Fruit fly (Drosophila melanogaster) whole organism, embryonic: ENCODE data around the gene PH4alphaNE3.

Experiments
- BtbVII ChIP-seq: fragments of 200-800 bp; sonication (Bioruptor generic); optimal IDR thresholded peaks from 3 replicates; lab custom pipeline; 2017; ENCODE audit warnings: missing biosample characterization, mild to moderate bottlenecking, missing genetic modification characterization
- CG10147 ChIP-seq: fragments of 200-800 bp; sonication (Bioruptor generic); optimal IDR thresholded peaks from 2 replicates; lab custom pipeline; 2019; ENCODE audit warnings: missing biosample characterization, mild to moderate bottlenecking, missing genetic modification characterization, moderate library complexity
- CG10267 ChIP-seq: fragments of 200-800 bp; sonication (Bioruptor generic); optimal IDR thresholded peaks from 2 replicates; lab custom pipeline; 2018; ENCODE audit warnings: missing biosample characterization, mild to moderate bottlenecking, missing genetic modification characterization, moderate library complexity
- CG11093 ChIP-seq: fragments of 200-800 bp; sonication (Bioruptor generic); IDR thresholded peaks from 3 replicates; pipeline ENCODE4 v1.3.6; 2022; ENCODE audit warnings: missing biosample characterization, missing genetic modification characterization
- CG12104 ChIP-seq: fragments of 200-800 bp; sonication (Bioruptor generic); optimal IDR thresholded peaks from 3 replicates; lab custom pipeline; 2016; ENCODE audit warnings: missing biosample characterization, missing genetic modification characterization
- CG12659 ChIP-seq: fragments of 200-800 bp; sonication (Bioruptor generic); optimal IDR thresholded peaks from 3 replicates; lab custom pipeline; 2017; ENCODE audit warnings: mild to moderate bottlenecking, missing biosample characterization, missing genetic modification reagents, missing genetic modification characterization
- CG12744 ChIP-seq: fragments of 200-800 bp; sonication (Bioruptor generic); optimal IDR thresholded peaks from 2 replicates; lab custom pipeline; 2016; ENCODE audit warnings: missing biosample characterization, missing genetic modification characterization
- CG14441 ChIP-seq: fragments of 200-800 bp; sonication (Bioruptor generic); IDR thresholded peaks from 2 replicates; pipeline ENCODE4 v1.3.6; 2022; ENCODE audit warnings: missing biosample characterization, missing genetic modification characterization
- CG15514 ChIP-seq: fragments of 200-800 bp; sonication (Bioruptor generic); optimal IDR thresholded peaks from 3 replicates; lab custom pipeline; 2017; ENCODE audit warnings: missing biosample characterization, missing genetic modification characterization, mild to moderate bottlenecking, moderate library complexity, missing genetic modification reagents
- CG1602 ChIP-seq: fragments of 200-800 bp; sonication (Bioruptor generic); optimal IDR thresholded peaks from 3 replicates; lab custom pipeline; 2016; ENCODE audit warnings: missing biosample characterization, missing genetic modification characterization
- CG1647 ChIP-seq: fragments of 200-800 bp; sonication (Bioruptor generic); optimal IDR thresholded peaks from 3 replicates; lab custom pipeline; 2016; ENCODE audit warnings: missing biosample characterization, missing genetic modification characterization
- CG2202 ChIP-seq: fragments of 200-800 bp; sonication (Bioruptor generic); optimal IDR thresholded peaks from 2 replicates; lab custom pipeline; 2018; ENCODE audit warnings: missing biosample characterization, mild to moderate bottlenecking, missing genetic modification characterization
- CG30431 ChIP-seq: fragments of 200-800 bp; sonication (Bioruptor generic); optimal IDR thresholded peaks from 2 replicates; lab custom pipeline; 2017; ENCODE audit warnings: missing biosample characterization, missing genetic modification characterization
- CG3065 ChIP-seq: fragments of 200-800 bp; sonication (Bioruptor generic); optimal IDR thresholded peaks from 2 replicates; lab custom pipeline; 2016; ENCODE audit warnings: missing biosample characterization, missing genetic modification characterization
- CG31365 ChIP-seq: fragments of 200-800 bp; sonication (Bioruptor generic); optimal IDR thresholded peaks from 2 replicates; lab custom pipeline; 2018; ENCODE audit warnings: missing biosample characterization, mild to moderate bottlenecking, missing genetic modification characterization
- CG7786 ChIP-seq: fragments of 200-800 bp; sonication (Bioruptor generic); optimal IDR thresholded peaks from 2 replicates; lab custom pipeline; 2016; ENCODE audit warnings: missing biosample characterization, missing genetic modification characterization
- CG8478 ChIP-seq: fragments of >200 bp; optimal IDR thresholded peaks from 2 replicates; lab custom pipeline; 2018
- CG8924 ChIP-seq: fragments of 200-800 bp; optimal IDR thresholded peaks from 3 replicates; lab custom pipeline; 2019; ENCODE audit warnings: missing biosample characterization, mild to moderate bottlenecking, missing genetic modification characterization, moderate library complexity
- CkIIα-i1 ChIP-seq: fragments of 200-800 bp; sonication (Bioruptor generic); IDR thresholded peaks from 2 replicates; pipeline ENCODE4 v1.3.6; 2022; ENCODE audit warnings: missing biosample characterization, missing genetic modification characterization
- H15 ChIP-seq: fragments of 200-800 bp; sonication (Bioruptor generic); IDR thresholded peaks from 3 replicates; pipeline ENCODE4 v1.3.6; 2022; ENCODE audit warnings: missing biosample characterization, missing genetic modification characterization
- Hmx ChIP-seq: fragments of 200-800 bp; sonication (Bioruptor generic); optimal IDR thresholded peaks from 2 replicates; lab custom pipeline; 2016; ENCODE audit warnings: missing biosample characterization, missing genetic modification characterization
- Hr3 ChIP-seq: fragments of 200-800 bp; sonication (Bioruptor generic); optimal IDR thresholded peaks from 3 replicates; lab custom pipeline; 2016; ENCODE audit warnings: missing biosample characterization, missing genetic modification characterization
- Hr51 ChIP-seq, 2 experiments: fragments of 200-800 bp; sonication (Bioruptor generic); optimal IDR thresholded peaks; 2 replicates in 1 of 2; 3 replicates in 1 of 2; lab custom pipeline; 2016 to 2018; ENCODE audit warnings: missing biosample characterization in 2 of 2, missing genetic modification characterization in 2 of 2, mild to moderate bottlenecking in 1 of 2, moderate library complexity in 1 of 2
- Kr ChIP-seq: fragments of 200-800 bp; sonication (Bioruptor generic); optimal IDR thresholded peaks from 2 replicates; lab custom pipeline; 2017; ENCODE audit warnings: missing biosample characterization, mild to moderate bottlenecking, missing genetic modification characterization
- NC2α ChIP-seq: fragments of 200-800 bp; sonication (Bioruptor generic); optimal IDR thresholded peaks from 2 replicates; lab custom pipeline; 2016; ENCODE audit warnings: missing biosample characterization, missing genetic modification characterization
- NfI ChIP-seq: fragments of 200-800 bp; sonication (Bioruptor generic); optimal IDR thresholded peaks from 3 replicates; lab custom pipeline; 2018; ENCODE audit warnings: missing biosample characterization, mild to moderate bottlenecking, missing genetic modification characterization, moderate library complexity
- Trl ChIP-seq, 3 experiments: fragments of >200 bp in 2 of 3; fragments of 200-800 bp in 1 of 3; sonication (Bioruptor generic) in 1 of 3; optimal IDR thresholded peaks; 2 replicates in 1 of 3; 3 replicates in 2 of 3; lab custom pipeline; 2016 to 2017; ENCODE audit warnings: missing biosample characterization in 1 of 3, missing genetic modification characterization in 1 of 3
- corto ChIP-seq: fragments of 200-800 bp; sonication (Bioruptor generic); optimal IDR thresholded peaks from 2 replicates; lab custom pipeline; 2016; ENCODE audit warnings: missing biosample characterization, mild to moderate bottlenecking, missing genetic modification characterization, moderate library complexity
- danr ChIP-seq: fragments of 200-800 bp; sonication (Bioruptor generic); IDR thresholded peaks from 2 replicates; pipeline ENCODE4 v1.3.6; 2022; ENCODE audit warnings: missing biosample characterization, missing genetic modification characterization
- ewg ChIP-seq: fragments of 200-800 bp; sonication (Bioruptor generic); optimal IDR thresholded peaks from 3 replicates; lab custom pipeline; 2017; ENCODE audit warnings: mild to moderate bottlenecking, missing biosample characterization, missing genetic modification reagents, missing genetic modification characterization
- gem ChIP-seq: fragments of 200-800 bp; sonication (Bioruptor generic); optimal IDR thresholded peaks from 2 replicates; lab custom pipeline; 2019; ENCODE audit warnings: missing biosample characterization, mild to moderate bottlenecking, missing genetic modification characterization, moderate library complexity
- grn ChIP-seq: fragments of 200-800 bp; sonication (Bioruptor generic); optimal IDR thresholded peaks from 3 replicates; lab custom pipeline; 2017; ENCODE audit warnings: missing biosample characterization, missing genetic modification characterization
- ken ChIP-seq: fragments of 200-800 bp; sonication (Bioruptor generic); IDR thresholded peaks from 3 replicates; pipeline ENCODE4 v1.3.6; 2022; ENCODE audit warnings: missing biosample characterization, missing genetic modification characterization
- odd ChIP-seq: fragments of 200-800 bp; sonication (Bioruptor generic); optimal IDR thresholded peaks from 2 replicates; lab custom pipeline; 2017; ENCODE audit warnings: missing biosample characterization, mild to moderate bottlenecking, missing genetic modification characterization
- org-1 ChIP-seq: fragments of 200-800 bp; sonication (Bioruptor generic); optimal IDR thresholded peaks from 2 replicates; lab custom pipeline; 2017; ENCODE audit warnings: missing biosample characterization, missing genetic modification characterization
- pan ChIP-seq, 4 experiments: fragments of >200 bp in 3 of 4; fragments of 200-800 bp in 1 of 4; sonication (Bioruptor generic) in 1 of 4; optimal IDR thresholded peaks in 3 of 4; IDR thresholded peaks in 1 of 4; 2 replicates each; pipeline versions ENCODE4 v1.3.6 to Lab custom; 2017 to 2022; ENCODE audit warnings: missing biosample characterization in 2 of 4, missing genetic modification characterization in 2 of 4, mixed read lengths in 1 of 4
- pb ChIP-seq: fragments of 200-800 bp; sonication (Bioruptor generic); optimal IDR thresholded peaks from 3 replicates; lab custom pipeline; 2016; ENCODE audit warnings: missing biosample characterization, missing genetic modification characterization
- sens ChIP-seq: fragments of 200-800 bp; sonication (Bioruptor generic); peaks from one replicate; lab custom pipeline; 2016; ENCODE audit warnings: missing biosample characterization, missing genetic modification characterization
- seq ChIP-seq: fragments of 200-800 bp; sonication (Bioruptor generic); IDR thresholded peaks from 2 replicates; pipeline ENCODE4 v1.3.6; 2022; ENCODE audit warnings: missing biosample characterization, missing genetic modification characterization
- sim ChIP-seq: fragments of 200-800 bp; sonication (Bioruptor generic); IDR thresholded peaks from 2 replicates; pipeline ENCODE4 v1.3.6; 2022; ENCODE audit warnings: missing biosample characterization, missing genetic modification characterization
- unc-4 ChIP-seq: fragments of 200-800 bp; sonication (Bioruptor generic); IDR thresholded peaks from 2 replicates; pipeline ENCODE4 v1.3.6; 2022; ENCODE audit warnings: missing biosample characterization, missing genetic modification characterization; ENCODE audit not compliant: partially characterized antibody
- usp ChIP-seq: fragments of >200 bp; optimal IDR thresholded peaks from 2 replicates; lab custom pipeline; 2017; ENCODE audit warnings: missing biosample characterization, missing genetic modification characterization
- wor ChIP-seq: fragments of 200-800 bp; sonication (Bioruptor generic); IDR thresholded peaks from 2 replicates; pipeline ENCODE4 v1.3.6; 2022; ENCODE audit warnings: missing biosample characterization, missing genetic modification characterization
- zfh2 ChIP-seq: fragments of 200-800 bp; sonication (Bioruptor generic); optimal IDR thresholded peaks from 2 replicates; lab custom pipeline; 2016; ENCODE audit warnings: missing biosample characterization, missing genetic modification characterization

Gene PH4alphaNE3

dm6 chr3R:30570554-30571141, 33.3 kb upstream of the PH4alphaNE3 start (continued):
- TF ChIP-seq CG1602 (GFP tag; lab: Kevin White, UChicago), result peak; percentile 71
- no peak for TF ChIP-seq pan (optimal IDR thresholded peaks at IDR 0.05; lab: Kevin White, UChicago)
- TF ChIP-seq pan (GFP tag; optimal IDR thresholded peaks at IDR 0.05 in 1 of 2, IDR thresholded peaks at IDR 0.05 in 1 of 2), result peak in 1 of 2 experiments; percentile 80
- TF ChIP-seq Hr51 (GFP tag; optimal IDR thresholded peaks at IDR 0.05; lab: Kevin White, UChicago), result peak; percentile 19 to 88
- TF ChIP-seq odd, result peak; percentile 30
- TF ChIP-seq Hr3 (GFP tag; lab: Kevin White, UChicago), result peak; percentile 63
- peak; percentile 2 for TF ChIP-seq Hmx (GFP tag; lab: Kevin White, UChicago)
- peak; percentile 72 for TF ChIP-seq NfI
- peak; percentile 62; the same call in 1 of the 3 replicates for TF ChIP-seq ken (GFP tag; lab: Robert Waterston, UW)
- TF ChIP-seq CG10267 (tag; lab: Kevin White, UChicago), result peak; percentile 76
- TF ChIP-seq corto (GFP tag; lab: Kevin White, UChicago), result peak; percentile 75
- TF ChIP-seq CG3065 (GFP tag; lab: Kevin White, UChicago), result peak; percentile 6
- peak; percentile 47; the same call in 2 of the 3 replicates for TF ChIP-seq H15 (GFP tag; lab: Robert Waterston, UW)
- peak; percentile 50 for TF ChIP-seq BtbVII (GFP tag; lab: Kevin White, UChicago)
- peak; percentile 31 for TF ChIP-seq CG15514 (GFP tag; lab: Kevin White, UChicago)
- TF ChIP-seq CG31365 (tag; lab: Kevin White, UChicago), result peak; percentile 48
- peak; percentile 91 for TF ChIP-seq gem (tag; lab: Kevin White, UChicago)
- no peak for TF ChIP-seq Kr (GFP tag; lab: Kevin White, UChicago)
- peak; percentile 84 for TF ChIP-seq CG8924 (tag; lab: Kevin White, UChicago)
- TF ChIP-seq CG8478 (lab: Kevin White, UChicago), result no peak
- no peak for TF ChIP-seq grn (GFP tag; lab: Kevin White, UChicago)
- TF ChIP-seq unc-4 (GFP tag; lab: Robert Waterston, UW), result no peak
- TF ChIP-seq wor (GFP tag; lab: Robert Waterston, UW), result peak; percentile 70
- TF ChIP-seq CG12104 (GFP tag; lab: Kevin White, UChicago), result peak; percentile 15
- TF ChIP-seq usp (GFP tag; lab: Kevin White, UChicago), result no peak
- TF ChIP-seq CG12659 (GFP tag; lab: Kevin White, UChicago), result peak; percentile 56
- TF ChIP-seq CG30431 (GFP tag; lab: Kevin White, UChicago), result peak; percentile 38
- peak; percentile 65 for TF ChIP-seq CG10147
- peak; percentile 56 for TF ChIP-seq ewg (GFP tag; lab: Kevin White, UChicago)
- TF ChIP-seq danr, result peak; percentile 41; the same call in 1 of the 2 replicates
- peak; percentile 18 for TF ChIP-seq CG1647 (GFP tag; lab: Kevin White, UChicago)
- TF ChIP-seq CkIIα-i1, result no peak
- peak; percentile 87 for TF ChIP-seq CG14441 (GFP tag; lab: Robert Waterston, UW)
- TF ChIP-seq CG2202 (tag; lab: Kevin White, UChicago), result peak; percentile 68
- peak; percentile 60 for TF ChIP-seq seq (GFP tag; lab: Robert Waterston, UW)
- peak; percentile 22 for TF ChIP-seq CG12744 (GFP tag; lab: Kevin White, UChicago)
- peak; percentile 61 for TF ChIP-seq org-1 (GFP tag; lab: Kevin White, UChicago)
- TF ChIP-seq NC2α (GFP tag; lab: Kevin White, UChicago), result peak; percentile 40
- TF ChIP-seq sim (GFP tag; lab: Robert Waterston, UW), result peak; percentile 69; the same call in 1 of the 2 replicates
- TF ChIP-seq pb (GFP tag; lab: Kevin White, UChicago), result peak; percentile 68
- TF ChIP-seq CG7786 (GFP tag; lab: Kevin White, UChicago), result peak; percentile 39
- TF ChIP-seq sens (GFP tag; lab: Kevin White, UChicago), result peak; percentile 96
- TF ChIP-seq CG11093 (GFP tag; lab: Robert Waterston, UW), result peak; percentile 72; the same call in 2 of the 3 replicates
- no peak for TF ChIP-seq Trl (optimal IDR thresholded peaks at IDR 0.05; lab: Kevin White, UChicago)
- peak; percentile 68 for TF ChIP-seq Trl (GFP tag; optimal IDR thresholded peaks at IDR 0.05; lab: Kevin White, UChicago)
- TF ChIP-seq zfh2 (GFP tag; lab: Kevin White, UChicago), result no peak
